Worm (Caenorhabditis elegans) whole organism, young adult: Measurements from ENCODE around the gene F22E5.22.

ENCODE experiments used
- F37B4.10 ChIP-seq: fragments of 200-800 bp; sonication (Bioruptor generic); IDR thresholded peaks from 2 replicates; pipeline ENCODE4 v1.3.6; 2022; ENCODE audit warnings: missing genetic modification characterization, missing compliant biosample characterization
- Y53G8AR.9 ChIP-seq: fragments of 200-800 bp; sonication (Bioruptor generic); conservative IDR thresholded peaks from 2 replicates; pipeline ENCODE4 v1.3.6; 2022; ENCODE audit warnings: missing genetic modification reagents, missing genetic modification characterization, missing compliant biosample characterization
- aptf-3 ChIP-seq: fragments of 200-800 bp; sonication (Bioruptor generic); IDR thresholded peaks from 2 replicates; pipeline ENCODE4 v1.3.6; 2022; ENCODE audit warnings: missing genetic modification characterization, missing compliant biosample characterization
- ceh-100 ChIP-seq: fragments of 200-800 bp; sonication (Bioruptor generic); IDR thresholded peaks from 2 replicates; pipeline ENCODE4 v1.3.6; 2022; ENCODE audit warnings: missing genetic modification reagents, missing genetic modification characterization, missing compliant biosample characterization
- ceh-79 ChIP-seq: sonication (generic microtip); optimal IDR thresholded peaks from 2 replicates; lab custom pipeline; 2017; ENCODE audit warnings: mild to moderate bottlenecking, missing genetic modification characterization, missing compliant biosample characterization
- lin-26 ChIP-seq: fragments of 200-800 bp; sonication (Bioruptor generic); IDR thresholded peaks from 2 replicates; pipeline ENCODE4 v1.3.6; 2022; ENCODE audit warnings: missing genetic modification reagents, missing genetic modification characterization, missing compliant biosample characterization
- mes-4 ChIP-seq: sonication (generic microtip); optimal IDR thresholded peaks from 2 replicates; lab custom pipeline; 2016; ENCODE audit warnings: missing genotype, missing genetic modification characterization, missing compliant biosample characterization
- nhr-80 ChIP-seq: sonication (generic microtip); optimal IDR thresholded peaks from 2 replicates; lab custom pipeline; 2016; ENCODE audit warnings: missing genetic modification characterization, missing compliant biosample characterization
- pha-4 ChIP-seq: fragments of 150-350 bp; sonication (generic microtip); optimal IDR thresholded peaks from 2 replicates; lab custom pipeline; 2014; ENCODE audit warnings: missing biosample characterization, missing genetic modification reagents, missing genetic modification characterization
- ztf-6 ChIP-seq: fragments of 200-800 bp; sonication (Bioruptor generic); IDR thresholded peaks from 2 replicates; pipeline ENCODE4 v1.3.6; 2022; ENCODE audit warnings: missing genetic modification reagents, missing genetic modification characterization, missing compliant biosample characterization

DNA sequence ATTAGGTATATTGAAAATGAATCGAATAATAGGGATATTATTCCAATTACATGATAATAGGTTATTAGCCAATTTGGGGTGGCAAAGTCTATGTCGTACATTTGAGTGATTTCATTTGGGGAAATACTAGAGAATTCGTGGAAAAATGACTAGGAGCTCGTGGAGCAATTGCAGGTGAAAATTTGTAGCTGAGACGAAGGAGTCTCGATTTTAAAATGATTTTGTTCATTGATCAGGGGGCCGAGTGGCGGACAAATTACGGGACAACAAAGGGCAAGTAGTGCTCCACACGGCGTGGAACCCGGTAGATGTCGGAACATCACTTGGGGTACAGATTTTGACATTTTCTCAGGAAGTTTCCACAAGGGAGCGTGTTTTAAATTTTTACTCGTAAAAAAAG lies 32.7 kb downstream of the F22E5.22 start, which contains the start of gene sri-62:
- TF ChIP-seq F37B4.10 (GFP tag; lab: Robert Waterston, UW) (no peak), aptf-3 (GFP tag; lab: Robert Waterston, UW) (no peak), ceh-100 (GFP tag; lab: Robert Waterston, UW) (no peak), nhr-80 (tag; lab: Kevin White, UChicago) (no peak), Y53G8AR.9 (GFP tag; lab: Robert Waterston, UW) (no peak), mes-4 (tag; lab: Kevin White, UChicago) (no peak), ztf-6 (no peak), lin-26 (no peak), ceh-79 (tag; lab: Kevin White, UChicago) (no peak), pha-4 (tag; lab: Kevin White, UChicago) (no peak)
